Worm (Caenorhabditis elegans): ENCODE measurements around the gene bris-1.

bris-1 gene

ce11 chrIV:3819278-3819777 lies at the start of gene bris-1:
Gene bris-1 (minus strand): TSS chrIV:3819328.
- TF ChIP-seq unc-39 (tag; optimal IDR thresholded peaks at IDR 0.05) (no peak), nhr-12 (tag; optimal IDR thresholded peaks at IDR 0.05) (no peak), snpc-4 (tag; optimal IDR thresholded peaks at IDR 0.05) (no peak), tbx-8 (GFP tag; optimal IDR thresholded peaks at IDR 0.05) (no peak)

DNA sequence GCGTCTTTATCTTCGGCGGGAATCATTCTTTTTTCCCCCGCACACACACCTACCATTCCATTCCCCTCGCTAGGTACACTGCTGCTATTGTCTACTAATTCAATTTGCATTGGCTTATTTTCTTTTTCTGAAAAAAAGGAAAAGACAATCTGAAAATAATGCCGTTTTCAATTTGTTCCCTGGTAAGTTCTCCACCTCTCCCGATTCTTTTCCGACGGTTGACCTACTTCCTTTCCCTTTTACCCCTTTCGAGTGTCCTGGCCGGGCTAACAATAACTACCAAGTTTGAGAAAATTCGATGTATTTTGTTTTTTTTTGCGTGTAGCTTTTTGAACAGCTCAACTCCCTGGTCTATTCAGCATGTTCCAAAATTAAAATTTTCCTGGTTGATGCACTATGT lies 48.1 kb upstream of the bris-1 start, which contains the start of gene F37C4.4:
Gene F37C4.4 (plus strand): TSS at position 58 of the 400 bp plus-strand sequence.
- no peak for TF ChIP-seq nhr-12 (tag; optimal IDR thresholded peaks at IDR 0.05)
- no peak for TF ChIP-seq zip-8 (tag; optimal IDR thresholded peaks at IDR 0.05)
- TF ChIP-seq ham-2 (GFP tag; optimal IDR thresholded peaks at IDR 0.05), result peak; percentile 36
- no peak for TF ChIP-seq sem-2 (GFP tag; optimal IDR thresholded peaks at IDR 0.05)
- no peak for TF ChIP-seq flh-1 (GFP tag; optimal IDR thresholded peaks at IDR 0.05)
- TF ChIP-seq ztf-11 (tag; optimal IDR thresholded peaks at IDR 0.05), result no peak
- no peak for TF ChIP-seq lin-13 (tag; optimal IDR thresholded peaks at IDR 0.05)
- no peak for TF ChIP-seq mls-2 (tag; optimal IDR thresholded peaks at IDR 0.05)
- TF ChIP-seq ceh-43 (GFP tag; optimal IDR thresholded peaks at IDR 0.05), result no peak
- TF ChIP-seq unc-120 (tag; optimal IDR thresholded peaks at IDR 0.05; ENCODE audit: poor library complexity, severe bottlenecking), result no peak
- TF ChIP-seq elt-1 (tag; optimal IDR thresholded peaks at IDR 0.05; ENCODE audit: borderline replicate concordance, insufficient read depth), result peak; percentile 40
- TF ChIP-seq elt-3 (tag; optimal IDR thresholded peaks at IDR 0.05), result no peak
- TF ChIP-seq M03D4.4 (tag; optimal IDR thresholded peaks at IDR 0.05), result no peak

ce11 chrIV:3866018-3866417 lies 46.9 kb upstream of the bris-1 start:
- TF ChIP-seq mep-1 (tag; optimal IDR thresholded peaks at IDR 0.05) (no peak), elt-1 (tag; optimal IDR thresholded peaks at IDR 0.05; ENCODE audit: borderline replicate concordance, insufficient read depth) (no peak), ceh-43 (GFP tag; optimal IDR thresholded peaks at IDR 0.05) (no peak), snpc-4 (tag; optimal IDR thresholded peaks at IDR 0.05) (no peak), bed-3 (GFP tag; optimal IDR thresholded peaks at IDR 0.05) (no peak)

DNA sequence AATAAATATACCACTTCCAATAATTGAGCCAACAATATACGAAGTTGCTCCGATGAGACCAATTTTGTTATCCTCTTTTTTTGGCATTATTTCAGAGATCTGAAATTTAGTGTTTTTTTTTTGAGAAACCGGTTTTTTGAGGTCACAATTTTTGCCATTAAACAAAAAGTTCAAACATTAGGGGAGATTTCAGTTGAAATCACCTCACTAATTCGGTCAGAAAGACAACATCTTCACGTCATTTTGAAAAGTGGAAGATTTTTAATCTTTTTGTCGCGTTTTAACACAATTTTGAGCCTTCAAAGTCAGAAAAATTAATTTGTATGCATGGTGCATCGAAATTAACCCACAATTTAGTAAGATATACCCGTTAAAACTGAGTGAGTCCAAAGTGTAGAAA lies 45.8 kb upstream of the bris-1 start, which contains the start of gene aat-8:
Gene aat-8 (minus strand): TSS at position 101 of the 400 bp plus-strand sequence.
- TF ChIP-seq sem-2 (GFP tag; optimal IDR thresholded peaks at IDR 0.05) (no peak), elt-3 (tag; optimal IDR thresholded peaks at IDR 0.05) (no peak), ham-2 (GFP tag; optimal IDR thresholded peaks at IDR 0.05) (no peak), ceh-43 (GFP tag; optimal IDR thresholded peaks at IDR 0.05) (no peak), nhr-76 (tag; optimal IDR thresholded peaks at IDR 0.05) (no peak), unc-120 (tag; optimal IDR thresholded peaks at IDR 0.05; ENCODE audit: poor library complexity, severe bottlenecking) (no peak), sptf-1 (tag; optimal IDR thresholded peaks at IDR 0.05) (no peak), lsy-2 (tag; optimal IDR thresholded peaks at IDR 0.05) (no peak), tbx-8 (GFP tag; optimal IDR thresholded peaks at IDR 0.05) (no peak), flh-1 (GFP tag; optimal IDR thresholded peaks at IDR 0.05) (no peak), bed-3 (GFP tag; optimal IDR thresholded peaks at IDR 0.05) (no peak), pha-4 (tag; optimal IDR thresholded peaks at IDR 0.05) (no peak), nhr-12 (tag; optimal IDR thresholded peaks at IDR 0.05) (no peak)

DNA sequence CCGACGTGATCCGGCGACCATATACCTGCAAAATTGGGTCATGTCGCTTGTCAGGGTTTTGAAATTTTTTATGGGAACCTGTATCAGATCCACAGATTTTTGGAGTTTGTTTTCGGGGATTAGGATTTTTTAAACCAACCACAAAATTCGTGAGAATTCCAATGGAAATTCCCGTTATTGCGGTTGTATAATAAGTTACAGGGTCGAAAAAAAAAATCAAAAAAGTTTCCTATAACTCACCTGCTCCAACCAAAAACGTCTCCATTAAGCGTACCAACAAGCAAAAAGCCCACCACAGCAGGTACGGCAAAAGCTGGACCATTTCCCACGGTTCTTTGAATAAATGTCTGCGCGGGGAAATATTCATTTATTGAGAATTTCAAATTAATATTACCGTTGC lies 43.8 kb upstream of the bris-1 start:
- TF ChIP-seq blmp-1 (tag; optimal IDR thresholded peaks at IDR 0.05), result no peak

ce11 chrIV:3860419-3860818 lies 41.3 kb upstream of the bris-1 start:
- TF ChIP-seq ces-1 (GFP tag; optimal IDR thresholded peaks at IDR 0.05) (peak; percentile 98), mls-2 (tag; optimal IDR thresholded peaks at IDR 0.05) (peak; percentile 34), ceh-43 (GFP tag; optimal IDR thresholded peaks at IDR 0.05) (no peak)

ce11 chrIV:3859552-3859951 lies 40.4 kb upstream of the bris-1 start:
- no peak for TF ChIP-seq M03D4.4 (tag; optimal IDR thresholded peaks at IDR 0.05)
- TF ChIP-seq ceh-43 (GFP tag; optimal IDR thresholded peaks at IDR 0.05), result no peak
- no peak for TF ChIP-seq bed-3 (GFP tag; optimal IDR thresholded peaks at IDR 0.05)
- TF ChIP-seq elt-1 (tag; optimal IDR thresholded peaks at IDR 0.05; ENCODE audit: borderline replicate concordance, insufficient read depth), result no peak
- no peak for TF ChIP-seq ham-2 (GFP tag; optimal IDR thresholded peaks at IDR 0.05)
- TF ChIP-seq flh-1 (GFP tag; optimal IDR thresholded peaks at IDR 0.05), result no peak
- no peak for TF ChIP-seq mab-5 (tag; optimal IDR thresholded peaks at IDR 0.05)
- no peak for TF ChIP-seq elt-3 (tag; optimal IDR thresholded peaks at IDR 0.05)
- TF ChIP-seq lin-13 (tag; optimal IDR thresholded peaks at IDR 0.05), result no peak
- no peak for TF ChIP-seq unc-62 (GFP tag; optimal IDR thresholded peaks at IDR 0.05)
- no peak for TF ChIP-seq ztf-11 (tag; optimal IDR thresholded peaks at IDR 0.05)
- no peak for TF ChIP-seq sptf-1 (tag; optimal IDR thresholded peaks at IDR 0.05)

Data from whole organism, mixed stage, embryonic.